Fruit fly (Drosophila melanogaster) whole organism, embryonic: ENCODE data around the gene CG14439.

Experiments used
- Abd-B ChIP-seq: fragments of 200-800 bp; sonication (Bioruptor generic); optimal IDR thresholded peaks from 2 replicates; lab custom pipeline; 2018; ENCODE audit warnings: missing biosample characterization, mild to moderate bottlenecking, missing genetic modification characterization, moderate library complexity
- Atf6 ChIP-seq: fragments of 200-800 bp; sonication (Bioruptor generic); IDR thresholded peaks from 2 replicates; pipeline ENCODE4 v1.3.6; 2022; ENCODE audit warnings: missing biosample characterization, missing genetic modification characterization
- Awh ChIP-seq: fragments of 200-800 bp; sonication (Bioruptor generic); IDR thresholded peaks from 2 replicates; pipeline ENCODE4, ENCODE4 v1.3.6; 2022; ENCODE audit warnings: missing biosample characterization, missing genetic modification characterization
- CG10543 ChIP-seq: fragments of 200-800 bp; sonication (Bioruptor generic); optimal IDR thresholded peaks from 3 replicates; lab custom pipeline; 2017; ENCODE audit warnings: missing biosample characterization, mild to moderate bottlenecking, missing genetic modification characterization, moderate library complexity
- CG12155 ChIP-seq: fragments of 200-800 bp; sonication (Bioruptor generic); optimal IDR thresholded peaks from 3 replicates; lab custom pipeline; 2016; ENCODE audit warnings: missing biosample characterization, missing genetic modification characterization
- CG1233 ChIP-seq: fragments of 200-800 bp; sonication (Bioruptor generic); optimal IDR thresholded peaks from 4 replicates; lab custom pipeline; 2018; ENCODE audit warnings: missing biosample characterization, mild to moderate bottlenecking, missing genetic modification characterization
- CG12659 ChIP-seq: fragments of 200-800 bp; sonication (Bioruptor generic); optimal IDR thresholded peaks from 3 replicates; lab custom pipeline; 2017; ENCODE audit warnings: mild to moderate bottlenecking, missing biosample characterization, missing genetic modification reagents, missing genetic modification characterization
- CG1647 ChIP-seq: fragments of 200-800 bp; sonication (Bioruptor generic); optimal IDR thresholded peaks from 3 replicates; lab custom pipeline; 2016; ENCODE audit warnings: missing biosample characterization, missing genetic modification characterization
- CG1792 ChIP-seq: fragments of 200-800 bp; sonication (Bioruptor generic); optimal IDR thresholded peaks from 2 replicates; lab custom pipeline; 2016; ENCODE audit warnings: missing biosample characterization, missing genetic modification characterization
- CG30020 ChIP-seq: fragments of 200-800 bp; optimal IDR thresholded peaks from 2 replicates; lab custom pipeline; 2019; ENCODE audit warnings: missing biosample characterization, mild to moderate bottlenecking, missing genetic modification characterization, moderate library complexity
- CG30403 ChIP-seq: fragments of 200-800 bp; sonication (Bioruptor generic); optimal IDR thresholded peaks from 3 replicates; lab custom pipeline; 2016; ENCODE audit warnings: missing biosample characterization, missing genetic modification characterization
- CG30431 ChIP-seq: fragments of 200-800 bp; sonication (Bioruptor generic); optimal IDR thresholded peaks from 2 replicates; lab custom pipeline; 2017; ENCODE audit warnings: missing biosample characterization, missing genetic modification characterization
- CG34224 ChIP-seq: fragments of 200-800 bp; sonication (Bioruptor generic); IDR thresholded peaks from 3 replicates; pipeline ENCODE4 v1.3.6; 2022; ENCODE audit warnings: missing biosample characterization, missing genetic modification characterization; ENCODE audit not compliant: partially characterized antibody
- CG4617 ChIP-seq: fragments of 200-800 bp; sonication (Bioruptor generic); optimal IDR thresholded peaks from 3 replicates; lab custom pipeline; 2016; ENCODE audit warnings: missing biosample characterization, missing genetic modification characterization, borderline replicate concordance
- CG5245 ChIP-seq: fragments of 200-800 bp; sonication (Bioruptor generic); optimal IDR thresholded peaks from 3 replicates; lab custom pipeline; 2016; ENCODE audit warnings: missing biosample characterization, missing genetic modification characterization
- CG6654 ChIP-seq: fragments of 200-800 bp; sonication (Bioruptor generic); optimal IDR thresholded peaks from 2 replicates; lab custom pipeline; 2017; ENCODE audit warnings: missing biosample characterization, mild to moderate bottlenecking, missing genetic modification characterization
- CG7839 ChIP-seq: fragments of 200-800 bp; sonication (Bioruptor generic); optimal IDR thresholded peaks from 3 replicates; lab custom pipeline; 2018; ENCODE audit warnings: missing biosample characterization, mild to moderate bottlenecking, missing genetic modification characterization, moderate library complexity
- Dbx ChIP-seq: fragments of 200-800 bp; sonication (Bioruptor generic); IDR thresholded peaks from 3 replicates; pipeline ENCODE4 v1.3.6; 2022; ENCODE audit warnings: missing biosample characterization, missing genetic modification characterization
- Deaf1 ChIP-seq: fragments of 200-800 bp; optimal IDR thresholded peaks from 3 replicates; lab custom pipeline; 2019; ENCODE audit warnings: missing biosample characterization, mild to moderate bottlenecking, missing genetic modification characterization, moderate library complexity
- Elba2 ChIP-seq: fragments of 200-800 bp; sonication (Bioruptor generic); optimal IDR thresholded peaks from 3 replicates; lab custom pipeline; 2016; ENCODE audit warnings: missing biosample characterization, missing genetic modification characterization
- HmgD ChIP-seq: fragments of 200-800 bp; sonication (Bioruptor generic); optimal IDR thresholded peaks from 3 replicates; lab custom pipeline; 2016; ENCODE audit warnings: missing biosample characterization, missing genetic modification characterization
- Hr51 ChIP-seq, 2 experiments: fragments of 200-800 bp; sonication (Bioruptor generic); optimal IDR thresholded peaks; 2 replicates in 1 of 2; 3 replicates in 1 of 2; lab custom pipeline; 2016 to 2018; ENCODE audit warnings: missing biosample characterization in 2 of 2, missing genetic modification characterization in 2 of 2, mild to moderate bottlenecking in 1 of 2, moderate library complexity in 1 of 2
- Optix ChIP-seq: fragments of 200-800 bp; sonication (Bioruptor generic); IDR thresholded peaks from 3 replicates; pipeline ENCODE4 v1.3.6; 2022; ENCODE audit warnings: missing biosample characterization, missing genetic modification characterization
- PHDP ChIP-seq: fragments of 200-800 bp; sonication (Bioruptor generic); optimal IDR thresholded peaks from 3 replicates; lab custom pipeline; 2018; ENCODE audit warnings: missing biosample characterization, mild to moderate bottlenecking, missing genetic modification characterization, moderate library complexity
- Trl ChIP-seq, 3 experiments: fragments of >200 bp in 2 of 3; fragments of 200-800 bp in 1 of 3; sonication (Bioruptor generic) in 1 of 3; optimal IDR thresholded peaks; 2 replicates in 1 of 3; 3 replicates in 2 of 3; lab custom pipeline; 2016 to 2017; ENCODE audit warnings: missing biosample characterization in 1 of 3, missing genetic modification characterization in 1 of 3
- ab ChIP-seq: fragments of 200-800 bp; sonication (Bioruptor generic); optimal IDR thresholded peaks from 2 replicates; lab custom pipeline; 2016; ENCODE audit warnings: missing biosample characterization, missing genetic modification characterization
- ac ChIP-seq: fragments of 200-800 bp; sonication (Bioruptor generic); optimal IDR thresholded peaks from 3 replicates; lab custom pipeline; 2017; ENCODE audit warnings: missing biosample characterization, mild to moderate bottlenecking, missing genetic modification characterization
- al ChIP-seq: fragments of 200-800 bp; sonication (Bioruptor generic); IDR thresholded peaks from 2 replicates; pipeline ENCODE4 v1.3.6; 2022; ENCODE audit warnings: missing biosample characterization, missing genetic modification characterization
- ap ChIP-seq: fragments of 200-800 bp; sonication (Bioruptor generic); IDR thresholded peaks from 2 replicates; pipeline ENCODE4 v1.3.6; 2022; ENCODE audit warnings: missing biosample characterization, missing genetic modification characterization
- ato ChIP-seq: fragments of 200-800 bp; sonication (Bioruptor generic); IDR thresholded peaks from 2 replicates; pipeline ENCODE4 v1.3.6; 2022; ENCODE audit warnings: missing biosample characterization, missing genetic modification characterization; ENCODE audit not compliant: partially characterized antibody
- chif ChIP-seq, 2 experiments: fragments of 200-800 bp; sonication (Bioruptor generic); optimal IDR thresholded peaks; 3 replicates each; lab custom pipeline; 2016; ENCODE audit warnings: missing biosample characterization in 2 of 2, missing genetic modification characterization in 2 of 2
- chinmo ChIP-seq: fragments of 200-800 bp; sonication (Bioruptor generic); IDR thresholded peaks from 4 replicates; pipeline ENCODE4 v1.3.6; 2022; ENCODE audit warnings: missing biosample characterization, missing genetic modification characterization; ENCODE audit not compliant: partially characterized antibody
- dysf ChIP-seq: fragments of 200-800 bp; sonication (Bioruptor generic); IDR thresholded peaks from 3 replicates; pipeline ENCODE4 v1.3.6; 2022; ENCODE audit warnings: missing biosample characterization, missing genetic modification characterization
- eyg ChIP-seq: fragments of 200-800 bp; sonication (Bioruptor generic); optimal IDR thresholded peaks from 3 replicates; lab custom pipeline; 2016; ENCODE audit warnings: missing biosample characterization, missing genetic modification characterization
- grau ChIP-seq: fragments of 200-800 bp; optimal IDR thresholded peaks from 3 replicates; lab custom pipeline; 2019; ENCODE audit warnings: missing biosample characterization, mild to moderate bottlenecking, missing genetic modification characterization, moderate library complexity
- jigr1 ChIP-seq: fragments of 200-800 bp; sonication (Bioruptor generic); IDR thresholded peaks from 3 replicates; pipeline ENCODE4 v1.3.6; 2022; ENCODE audit warnings: missing biosample characterization, missing genetic modification characterization
- klu ChIP-seq: fragments of 200-800 bp; sonication (Bioruptor generic); IDR thresholded peaks from 2 replicates; pipeline ENCODE4 v1.3.6; 2022; ENCODE audit warnings: missing biosample characterization, missing genetic modification characterization
- knrl ChIP-seq: fragments of 200-800 bp; sonication (Bioruptor generic); IDR thresholded peaks from 3 replicates; pipeline ENCODE4 v1.3.6; 2022; ENCODE audit warnings: missing biosample characterization, missing genetic modification characterization; ENCODE audit not compliant: partially characterized antibody
- lab ChIP-seq: fragments of 200-800 bp; sonication (Bioruptor generic); optimal IDR thresholded peaks from 3 replicates; lab custom pipeline; 2017; ENCODE audit warnings: missing biosample characterization, missing genetic modification characterization, mild to moderate bottlenecking, moderate library complexity, missing genetic modification reagents
- luna ChIP-seq: fragments of 200-800 bp; sonication (Bioruptor generic); optimal IDR thresholded peaks from 2 replicates; lab custom pipeline; 2016; ENCODE audit warnings: missing biosample characterization, missing genetic modification characterization
- mam ChIP-seq: fragments of 200-800 bp; sonication (Bioruptor generic); optimal IDR thresholded peaks from 3 replicates; lab custom pipeline; 2016; ENCODE audit warnings: missing biosample characterization, missing genetic modification characterization
- odd ChIP-seq: fragments of 200-800 bp; sonication (Bioruptor generic); optimal IDR thresholded peaks from 2 replicates; lab custom pipeline; 2017; ENCODE audit warnings: missing biosample characterization, mild to moderate bottlenecking, missing genetic modification characterization
- pnt ChIP-seq: fragments of 200-800 bp; sonication (Bioruptor generic); optimal IDR thresholded peaks from 3 replicates; lab custom pipeline; 2016; ENCODE audit warnings: missing biosample characterization, missing genetic modification characterization
- ro ChIP-seq: fragments of 200-800 bp; sonication (Bioruptor generic); IDR thresholded peaks from 2 replicates; pipeline ENCODE4 v1.3.6; 2022; ENCODE audit warnings: missing biosample characterization, missing genetic modification characterization
- sc ChIP-seq, 3 experiments: fragments of >200 bp in 2 of 3; fragments of 200-800 bp in 1 of 3; sonication (Bioruptor generic) in 1 of 3; optimal IDR thresholded peaks; 2 replicates in 2 of 3; 3 replicates in 1 of 3; lab custom pipeline; 2017; ENCODE audit warnings: mild to moderate bottlenecking in 1 of 3, missing biosample characterization in 1 of 3, missing genetic modification characterization in 1 of 3, missing genetic modification reagents in 1 of 3
- slp2 ChIP-seq: fragments of 200-800 bp; sonication (Bioruptor generic); optimal IDR thresholded peaks from 2 replicates; lab custom pipeline; 2016; ENCODE audit warnings: missing biosample characterization, missing genetic modification characterization
- sqz ChIP-seq: fragments of 200-800 bp; sonication (Bioruptor generic); optimal IDR thresholded peaks from 3 replicates; lab custom pipeline; 2018; ENCODE audit warnings: missing biosample characterization, mild to moderate bottlenecking, missing genetic modification characterization
- trh ChIP-seq: fragments of 200-800 bp; sonication (Bioruptor generic); optimal IDR thresholded peaks from 2 replicates; lab custom pipeline; 2016; ENCODE audit warnings: missing biosample characterization, missing genetic modification characterization
- twi ChIP-seq: fragments of 200-800 bp; optimal IDR thresholded peaks from 2 replicates; lab custom pipeline; 2019; ENCODE audit warnings: missing biosample characterization, mild to moderate bottlenecking, missing genetic modification characterization, moderate library complexity
- zen2 ChIP-seq: fragments of 200-800 bp; sonication (Bioruptor generic); IDR thresholded peaks from 3 replicates; pipeline ENCODE4 v1.3.6; 2022; ENCODE audit warnings: missing biosample characterization, missing genetic modification characterization; ENCODE audit not compliant: partially characterized antibody

Gene CG14439

dm6 chrX:6803312-6803794, 56.0 kb downstream of the CG14439 start, which contains the start of the genes C3G and pod1 (continued):
- TF ChIP-seq ac (GFP tag; lab: Kevin White, UChicago) = no peak
- TF ChIP-seq HmgD = peak; percentile 84
- no peak for TF ChIP-seq CG30431
- no peak for TF ChIP-seq Hr51 (GFP tag; optimal IDR thresholded peaks at IDR 0.05; lab: Kevin White, UChicago)
- peak; percentile 68 for TF ChIP-seq mam (GFP tag; lab: Kevin White, UChicago)
- no peak for TF ChIP-seq Optix (GFP tag; lab: Robert Waterston, UW)
- TF ChIP-seq CG30020 = peak; percentile 29
- no peak for TF ChIP-seq trh (GFP tag; lab: Kevin White, UChicago)
- TF ChIP-seq twi (tag; lab: Kevin White, UChicago) = no peak
- TF ChIP-seq al (GFP tag; lab: Robert Waterston, UW) = 0 out of 2 replicates have a peak, but pooled peaks have one; percentile 14
- peak; percentile 32 for TF ChIP-seq sqz (GFP tag; lab: Kevin White, UChicago)
- no peak for TF ChIP-seq Abd-B (GFP tag; lab: Kevin White, UChicago)
- no peak for TF ChIP-seq klu (GFP tag; lab: Robert Waterston, UW)
- no peak for TF ChIP-seq Atf6 (GFP tag; lab: Robert Waterston, UW)
- TF ChIP-seq knrl (GFP tag; lab: Robert Waterston, UW) = peak; percentile 98
- TF ChIP-seq Awh = no peak
- TF ChIP-seq CG1792 (GFP tag; lab: Kevin White, UChicago) = peak; percentile 18
- no peak for TF ChIP-seq CG7839
- no peak for TF ChIP-seq odd (GFP tag; lab: Kevin White, UChicago)
- peak; percentile 96 for TF ChIP-seq ato
- no peak for TF ChIP-seq dysf (GFP tag; lab: Robert Waterston, UW)
- TF ChIP-seq lab (GFP tag; lab: Kevin White, UChicago) = peak; percentile 37
- TF ChIP-seq Deaf1 (tag; lab: Kevin White, UChicago) = no peak
- no peak for TF ChIP-seq CG6654 (GFP tag; lab: Kevin White, UChicago)
- peak; percentile 39 for TF ChIP-seq CG1647
- no peak for TF ChIP-seq Elba2
- peak; percentile 77 for TF ChIP-seq Dbx (GFP tag; lab: Robert Waterston, UW)
- TF ChIP-seq grau (tag; lab: Kevin White, UChicago) = peak; percentile 40
- TF ChIP-seq sc (optimal IDR thresholded peaks at IDR 0.05; lab: Kevin White, UChicago) = no peak
- TF ChIP-seq sc (GFP tag; optimal IDR thresholded peaks at IDR 0.05; lab: Kevin White, UChicago) = no peak
- TF ChIP-seq chif (GFP tag; optimal IDR thresholded peaks at IDR 0.05; lab: Kevin White, UChicago) = no peak
- TF ChIP-seq eyg = no peak
- TF ChIP-seq CG12659 (GFP tag; lab: Kevin White, UChicago) = peak; percentile 81
- TF ChIP-seq luna (GFP tag; lab: Kevin White, UChicago) = peak; percentile 16
- TF ChIP-seq slp2 (GFP tag; lab: Kevin White, UChicago) = no peak
- TF ChIP-seq CG12155 (GFP tag; lab: Kevin White, UChicago) = peak; percentile 39
- TF ChIP-seq CG10543 (GFP tag; lab: Kevin White, UChicago) = peak; percentile 33
- TF ChIP-seq CG30403 (GFP tag; lab: Kevin White, UChicago) = peak; percentile 11
- TF ChIP-seq pnt (GFP tag; lab: Kevin White, UChicago) = no peak
- no peak for TF ChIP-seq jigr1 (GFP tag; lab: Robert Waterston, UW)
- TF ChIP-seq CG4617 (GFP tag; lab: Kevin White, UChicago) = peak; percentile 92
- TF ChIP-seq zen2 (GFP tag; lab: Robert Waterston, UW) = peak; percentile 96
- no peak for TF ChIP-seq CG1233 (GFP tag; lab: Kevin White, UChicago)
- TF ChIP-seq chinmo (GFP tag; lab: Robert Waterston, UW) = peak; percentile 98
- TF ChIP-seq CG5245 = no peak
- no peak for TF ChIP-seq ap (GFP tag; lab: Robert Waterston, UW)
- peak; percentile 28 for TF ChIP-seq PHDP (tag; lab: Kevin White, UChicago)
- peak; percentile 96 for TF ChIP-seq CG34224
- TF ChIP-seq ab (GFP tag; lab: Kevin White, UChicago) = no peak
- TF ChIP-seq ro = no peak
- peak in 1 of 2 experiments; percentile 20 for TF ChIP-seq Trl (optimal IDR thresholded peaks at IDR 0.05; lab: Kevin White, UChicago)
- TF ChIP-seq Trl (GFP tag; optimal IDR thresholded peaks at IDR 0.05; lab: Kevin White, UChicago) = peak; percentile 42
